Fruit fly (Drosophila melanogaster): ENCODE measurements around the gene Tango14.

Tango14 gene

dm6 chr2L:1199912-1200721 is 41.7 kb downstream of the Tango14 start, which contains the start of the genes CG43349 and CG5011:
TSS of gene CG43349 (plus strand) at chr2L:1200205.
TSS of gene CG5011 (plus strand) at chr2L:1200671.
- TF ChIP-seq CTCF (optimal IDR thresholded peaks at IDR 0.05) (no peak), CG8478 (optimal IDR thresholded peaks at IDR 0.05) (no peak)

- TF ChIP-seq CG8478 (optimal IDR thresholded peaks at IDR 0.05) (no peak), CTCF (optimal IDR thresholded peaks at IDR 0.05) (no peak)
Measured at dm6 chr2L:1201396-1201837, 43.0 kb downstream of the Tango14 start.

- TF ChIP-seq CG8478 (optimal IDR thresholded peaks at IDR 0.05): no peak
- TF ChIP-seq CTCF (optimal IDR thresholded peaks at IDR 0.05): no peak
Measured at dm6 chr2L:1202445-1202844, 44.0 kb downstream of the Tango14 start.

dm6 chr2L:1203915-1204314 is 45.5 kb downstream of the Tango14 start, which contains the start of gene CG14342:
TSS of gene CG14342 (plus strand) at chr2L:1204215.
- TF ChIP-seq CTCF (optimal IDR thresholded peaks at IDR 0.05): no peak
- no peak for TF ChIP-seq CG8478 (optimal IDR thresholded peaks at IDR 0.05)

- TF ChIP-seq CTCF (optimal IDR thresholded peaks at IDR 0.05): no peak
- TF ChIP-seq CG8478 (optimal IDR thresholded peaks at IDR 0.05): no peak
Measured at dm6 chr2L:1207432-1207831, 49.0 kb downstream of the Tango14 start.

Measured in S2 (cell line).